Worm (Caenorhabditis elegans) whole organism, young adult: Measurements from ENCODE around the gene Y11D7A.10.

ENCODE experiments used
- B0261.1 ChIP-seq: sonication (generic microtip); optimal IDR thresholded peaks from 2 replicates; lab custom pipeline; 2016; ENCODE audit warnings: mild to moderate bottlenecking, missing genetic modification characterization, moderate library complexity, missing compliant biosample characterization
- D2030.7 ChIP-seq: fragments of 200-800 bp; sonication (Bioruptor generic); IDR thresholded peaks from 2 replicates; pipeline ENCODE4 v1.3.6; 2022; ENCODE audit warnings: missing genetic modification reagents, missing genetic modification characterization, missing compliant biosample characterization
- F10E7.11 ChIP-seq: sonication (generic microtip); optimal IDR thresholded peaks from 2 replicates; lab custom pipeline; 2017; ENCODE audit warnings: mild to moderate bottlenecking, missing genetic modification characterization, moderate library complexity, missing compliant biosample characterization
- F33H1.4 ChIP-seq: fragments of 200-800 bp; sonication (Bioruptor generic); IDR thresholded peaks from 2 replicates; pipeline ENCODE4 v1.3.6; 2022; ENCODE audit warnings: missing genetic modification reagents, missing genetic modification characterization, missing compliant biosample characterization
- F52B5.7 ChIP-seq: sonication (generic microtip); optimal IDR thresholded peaks from 2 replicates; lab custom pipeline; 2016; ENCODE audit warnings: mild to moderate bottlenecking, missing genetic modification characterization, missing compliant biosample characterization
- K12H6.12 ChIP-seq: fragments of 200-800 bp; sonication (Bioruptor generic); optimal IDR thresholded peaks from 2 replicates; lab custom pipeline; 2018; ENCODE audit warnings: mild to moderate bottlenecking, missing genetic modification characterization, missing compliant biosample characterization
- T07F8.4 ChIP-seq: sonication (generic microtip); optimal IDR thresholded peaks from 2 replicates; lab custom pipeline; 2016; ENCODE audit warnings: mild to moderate bottlenecking, missing genetic modification characterization, moderate library complexity, missing compliant biosample characterization
- Y53F4B.3 ChIP-seq: fragments of 200-800 bp; sonication (Bioruptor generic); IDR thresholded peaks from 2 replicates; pipeline ENCODE4 v1.3.6; 2022; ENCODE audit warnings: missing genetic modification reagents, missing genetic modification characterization, missing compliant biosample characterization
- ZK185.1 ChIP-seq: sonication (generic microtip); optimal IDR thresholded peaks from 2 replicates; lab custom pipeline; 2016; ENCODE audit warnings: mild to moderate bottlenecking, missing genetic modification characterization, missing compliant biosample characterization; ENCODE audit not compliant: poor library complexity, severe bottlenecking
- attf-3 ChIP-seq: fragments of 200-800 bp; sonication (Bioruptor generic); conservative IDR thresholded peaks from 2 replicates; pipeline ENCODE4 v1.3.6; 2022; ENCODE audit warnings: missing genetic modification reagents, missing genetic modification characterization, missing compliant biosample characterization
- attf-6 ChIP-seq: fragments of 200-800 bp; sonication (Bioruptor generic); IDR thresholded peaks from 2 replicates; pipeline ENCODE4 v1.3.6; 2022; ENCODE audit warnings: missing genetic modification reagents, missing genetic modification characterization, missing compliant biosample characterization
- bed-2 ChIP-seq: fragments of 200-800 bp; sonication (Bioruptor generic); IDR thresholded peaks from 2 replicates; pipeline ENCODE4 v1.3.6; 2022; ENCODE audit warnings: missing genetic modification reagents, missing genetic modification characterization, missing compliant biosample characterization
- ceh-100 ChIP-seq: fragments of 200-800 bp; sonication (Bioruptor generic); IDR thresholded peaks from 2 replicates; pipeline ENCODE4 v1.3.6; 2022; ENCODE audit warnings: missing genetic modification reagents, missing genetic modification characterization, missing compliant biosample characterization
- chd-7 ChIP-seq: sonication (generic microtip); optimal IDR thresholded peaks from 2 replicates; lab custom pipeline; 2016; ENCODE audit warnings: mild to moderate bottlenecking, missing genetic modification characterization, moderate library complexity, missing compliant biosample characterization
- die-1 ChIP-seq: sonication (generic microtip); optimal IDR thresholded peaks from 2 replicates; lab custom pipeline; 2016; ENCODE audit warnings: missing genotype, mild to moderate bottlenecking, missing genetic modification characterization, missing compliant biosample characterization
- dox-1 ChIP-seq: fragments of 200-800 bp; sonication (Bioruptor generic); IDR thresholded peaks from 2 replicates; pipeline ENCODE4 v1.3.6; 2022; ENCODE audit warnings: missing genetic modification reagents, missing genetic modification characterization, missing compliant biosample characterization
- ets-4 ChIP-seq: fragments of 200-800 bp; sonication (Bioruptor generic); optimal IDR thresholded peaks from 2 replicates; lab custom pipeline; 2018; ENCODE audit warnings: mild to moderate bottlenecking, missing genetic modification characterization, missing compliant biosample characterization
- fkh-3 ChIP-seq: sonication (generic microtip); optimal IDR thresholded peaks from 2 replicates; lab custom pipeline; 2016; ENCODE audit warnings: mild to moderate bottlenecking, missing genetic modification characterization, missing compliant biosample characterization
- him-1 ChIP-seq: sonication (generic microtip); optimal IDR thresholded peaks from 2 replicates; lab custom pipeline; 2016; ENCODE audit warnings: missing genotype, missing genetic modification reagents, missing genetic modification characterization, missing compliant biosample characterization
- hmg-20 ChIP-seq: fragments of 200-800 bp; sonication (Bioruptor generic); IDR thresholded peaks from 2 replicates; pipeline ENCODE4 v1.3.6; 2022; ENCODE audit warnings: missing genetic modification reagents, missing genetic modification characterization, missing compliant biosample characterization
- lsy-27 ChIP-seq: sonication (generic microtip); optimal IDR thresholded peaks from 2 replicates; lab custom pipeline; 2017; ENCODE audit warnings: missing genetic modification characterization, mild to moderate bottlenecking, missing compliant biosample characterization, antibody characterized with exemption, missing genotype, borderline replicate concordance; ENCODE audit not compliant: insufficient read depth
- madf-10 ChIP-seq: sonication (generic microtip); optimal IDR thresholded peaks from 2 replicates; lab custom pipeline; 2016; ENCODE audit warnings: mild to moderate bottlenecking, missing genetic modification characterization, missing compliant biosample characterization
- madf-6 ChIP-seq: fragments of 200-800 bp; sonication (Bioruptor generic); IDR thresholded peaks from 2 replicates; pipeline ENCODE4 v1.3.6; 2022; ENCODE audit warnings: missing genetic modification reagents, missing genetic modification characterization, missing compliant biosample characterization
- mcd-1 ChIP-seq: fragments of 200-800 bp; sonication (Bioruptor generic); IDR thresholded peaks from 2 replicates; pipeline ENCODE4 v1.3.6; 2022; ENCODE audit warnings: missing genetic modification reagents, missing genetic modification characterization, missing compliant biosample characterization
- mel-28 ChIP-seq: sonication (generic microtip); optimal IDR thresholded peaks from 2 replicates; lab custom pipeline; 2016; ENCODE audit warnings: borderline replicate concordance, mild to moderate bottlenecking, missing genetic modification characterization, missing compliant biosample characterization
- nhr-179 ChIP-seq: sonication (generic microtip); optimal IDR thresholded peaks from 2 replicates; lab custom pipeline; 2016; ENCODE audit warnings: mild to moderate bottlenecking, missing genetic modification characterization, missing compliant biosample characterization
- nhr-27 ChIP-seq: fragments of 200-800 bp; sonication (Bioruptor generic); optimal IDR thresholded peaks from 2 replicates; lab custom pipeline; 2018; ENCODE audit warnings: mild to moderate bottlenecking, missing genetic modification characterization, moderate library complexity, missing compliant biosample characterization
- nhr-80 ChIP-seq: sonication (generic microtip); optimal IDR thresholded peaks from 2 replicates; lab custom pipeline; 2016; ENCODE audit warnings: missing genetic modification characterization, missing compliant biosample characterization
- sdz-38 ChIP-seq: sonication (generic microtip); optimal IDR thresholded peaks from 2 replicates; lab custom pipeline; 2016; ENCODE audit warnings: missing genotype, missing genetic modification characterization, missing compliant biosample characterization
- snpc-1.1 ChIP-seq: sonication (generic microtip); optimal IDR thresholded peaks from 2 replicates; lab custom pipeline; 2017; ENCODE audit warnings: missing genetic modification characterization, mild to moderate bottlenecking, missing compliant biosample characterization, antibody characterized with exemption, moderate library complexity, missing genotype, missing genetic modification reagents; ENCODE audit not compliant: insufficient read depth
- snpc-4 ChIP-seq, 5 experiments: fragments of 150-350 bp in 1 of 5; sonication (generic microtip) in 4 of 5; optimal IDR thresholded peaks; 2 replicates each; lab custom pipeline; 2014 to 2018; ENCODE audit warnings: missing genetic modification characterization in 5 of 5, missing biosample characterization in 3 of 5, antibody characterized with exemption in 2 of 5, mild to moderate bottlenecking in 2 of 5, missing compliant biosample characterization in 2 of 5, missing genotype in 2 of 5, moderate library complexity in 2 of 5, missing genetic modification reagents in 1 of 5
- somi-1 ChIP-seq: fragments of 200-800 bp; sonication (Bioruptor generic); optimal IDR thresholded peaks from 2 replicates; lab custom pipeline; 2018; ENCODE audit warnings: mild to moderate bottlenecking, missing genetic modification characterization, missing compliant biosample characterization
- tbp1 ChIP-seq: fragments of 200-800 bp; sonication (Bioruptor generic); optimal IDR thresholded peaks from 2 replicates; lab custom pipeline; 2018; ENCODE audit warnings: mild to moderate bottlenecking, missing genetic modification characterization, missing compliant biosample characterization
- tbx-9 ChIP-seq: sonication (generic microtip); optimal IDR thresholded peaks from 2 replicates; lab custom pipeline; 2016; ENCODE audit warnings: borderline replicate concordance, missing genetic modification characterization, inconsistent platforms, missing compliant biosample characterization
- tlf-1 ChIP-seq: fragments of 200-800 bp; sonication (Bioruptor generic); optimal IDR thresholded peaks from 2 replicates; lab custom pipeline; 2018; ENCODE audit warnings: mild to moderate bottlenecking, missing genetic modification characterization, missing compliant biosample characterization
- zfh-2 ChIP-seq: fragments of 200-800 bp; sonication (Bioruptor generic); conservative IDR thresholded peaks from 2 replicates; pipeline ENCODE4 v1.3.6; 2022; ENCODE audit warnings: missing genetic modification reagents, missing genetic modification characterization, missing compliant biosample characterization
- ztf-18 ChIP-seq: sonication (generic microtip); optimal IDR thresholded peaks from 2 replicates; lab custom pipeline; 2016; ENCODE audit warnings: missing genotype, mild to moderate bottlenecking, missing genetic modification characterization, missing compliant biosample characterization
- ztf-26 ChIP-seq: sonication (generic microtip); optimal IDR thresholded peaks from 2 replicates; lab custom pipeline; 2017; ENCODE audit warnings: missing genetic modification characterization, missing compliant biosample characterization

Y11D7A.10 gene

DNA sequence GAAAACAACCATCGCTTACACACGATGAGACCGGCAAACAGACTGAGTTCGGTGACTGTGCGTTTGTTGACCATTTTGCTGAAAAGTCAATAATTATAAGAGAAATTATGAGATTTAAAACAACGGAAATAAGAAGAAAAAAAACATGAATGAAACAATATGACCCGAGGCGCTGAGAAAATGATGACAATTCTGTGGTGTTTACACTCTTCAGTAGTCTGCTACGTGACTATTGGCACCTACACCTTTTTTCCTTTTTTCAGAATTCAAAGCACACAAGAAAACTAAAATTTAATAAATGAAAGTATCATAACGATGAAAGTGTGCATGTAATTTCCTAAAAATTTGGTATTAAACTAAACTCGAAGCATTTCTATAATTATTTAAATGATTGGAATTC lies at the start of gene Y11D7A.10:
Gene Y11D7A.10, minus strand, starts transcription at position 82 of the 400 bp plus-strand sequence.
- no peak for TF ChIP-seq ztf-26
- TF ChIP-seq nhr-27, result no peak
- TF ChIP-seq F33H1.4 (GFP tag; lab: Robert Waterston, UW), result no peak
- no peak for TF ChIP-seq tlf-1
- TF ChIP-seq mcd-1, result no peak
- no peak for TF ChIP-seq fkh-3
- no peak for TF ChIP-seq D2030.7 (GFP tag; lab: Robert Waterston, UW)
- no peak for TF ChIP-seq nhr-80 (tag; lab: Kevin White, UChicago)
- TF ChIP-seq bed-2 (GFP tag; lab: Robert Waterston, UW), result no peak
- no peak for TF ChIP-seq madf-10
- no peak for TF ChIP-seq nhr-179 (tag; lab: Kevin White, UChicago)
- TF ChIP-seq ZK185.1 (tag; lab: Kevin White, UChicago), result no peak
- TF ChIP-seq hmg-20 (GFP tag; lab: Robert Waterston, UW), result no peak
- TF ChIP-seq attf-6 (GFP tag; lab: Robert Waterston, UW), result no peak

DNA sequence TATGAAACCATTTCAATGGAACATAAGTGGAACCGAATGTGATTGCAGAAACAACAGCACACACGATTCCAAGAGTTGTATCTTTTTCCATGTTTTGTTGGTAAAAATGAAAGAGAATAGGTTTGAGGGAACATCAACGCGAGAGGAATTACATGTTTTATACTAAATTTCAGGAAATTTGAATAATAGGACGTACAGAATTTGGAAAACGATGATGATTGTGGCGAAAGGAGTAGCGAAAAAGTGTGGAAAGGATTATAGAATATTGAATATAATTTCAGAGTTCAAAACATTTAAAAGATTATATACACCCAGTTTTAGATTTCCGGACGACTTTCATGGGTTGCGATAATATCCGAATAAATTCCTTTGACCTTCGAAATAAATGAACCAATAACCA lies 49.4 kb upstream of the Y11D7A.10 start, which contains the start of gene F49C12.6:
Gene F49C12.6, minus strand, starts transcription at position 101 of the 400 bp plus-strand sequence.
- TF ChIP-seq attf-3 (GFP tag; lab: Robert Waterston, UW) (no peak), lsy-27 (tag; lab: Kevin White, UChicago) (no peak), snpc-1.1 (tag; lab: Kevin White, UChicago) (no peak), him-1 (tag; lab: Kevin White, UChicago) (no peak), snpc-4 (GFP tag; optimal IDR thresholded peaks at IDR 0.05; lab: Kevin White, UChicago) (no peak), snpc-4 (tag; optimal IDR thresholded peaks at IDR 0.05; lab: Kevin White, UChicago) (no peak), F10E7.11 (tag; lab: Kevin White, UChicago) (no peak), sdz-38 (tag; lab: Kevin White, UChicago) (no peak), ets-4 (GFP tag; lab: Kevin White, UChicago) (no peak), chd-7 (tag; lab: Kevin White, UChicago) (no peak)

DNA sequence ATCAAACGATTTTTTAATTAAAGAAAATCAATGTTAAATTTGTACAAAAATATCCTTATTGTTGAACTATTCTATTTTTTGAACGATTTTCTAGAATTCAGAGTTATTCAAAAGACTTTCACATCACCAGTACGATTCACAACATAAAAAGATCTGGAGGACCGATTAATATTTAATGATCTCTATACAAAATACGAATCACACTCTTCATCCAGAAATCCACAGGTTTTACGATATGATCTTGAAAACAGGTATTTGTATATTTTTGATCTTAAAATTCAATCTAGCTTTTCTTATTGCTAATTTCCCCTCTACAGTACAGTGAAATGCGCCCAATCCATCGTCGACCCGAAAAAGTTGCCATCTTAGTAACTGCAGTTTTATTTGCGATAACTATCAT lies 45.0 kb upstream of the Y11D7A.10 start, which contains the start of gene F49C12.5:
Gene F49C12.5, plus strand, starts transcription at position 301 of the 400 bp plus-strand sequence.
- TF ChIP-seq madf-6 (GFP tag; lab: Robert Waterston, UW), result no peak
- no peak for TF ChIP-seq mel-28
- no peak for TF ChIP-seq ztf-18 (tag; lab: Kevin White, UChicago)
- no peak for TF ChIP-seq tbp1 (GFP tag; lab: Kevin White, UChicago)
- TF ChIP-seq somi-1 (GFP tag; lab: Kevin White, UChicago), result no peak
- TF ChIP-seq K12H6.12 (tag; lab: Kevin White, UChicago), result no peak
- TF ChIP-seq nhr-27, result no peak
- no peak for TF ChIP-seq F33H1.4 (GFP tag; lab: Robert Waterston, UW)
- TF ChIP-seq ZK185.1 (tag; lab: Kevin White, UChicago), result no peak
- no peak for TF ChIP-seq B0261.1
- no peak for TF ChIP-seq dox-1
- no peak for TF ChIP-seq ceh-100
- no peak for TF ChIP-seq T07F8.4 (tag; lab: Kevin White, UChicago)
- no peak for TF ChIP-seq tbx-9
- no peak for TF ChIP-seq zfh-2 (GFP tag; lab: Robert Waterston, UW)
- no peak for TF ChIP-seq die-1 (tag; lab: Kevin White, UChicago)
- no peak for TF ChIP-seq F52B5.7 (tag; lab: Kevin White, UChicago)
- no peak for TF ChIP-seq tlf-1
- TF ChIP-seq Y53F4B.3 (GFP tag; lab: Robert Waterston, UW), result no peak
